Worm (Caenorhabditis elegans) whole organism, L1 larva: ENCODE measurements around the gene irld-47.

Experiments used
- egl-27 ChIP-seq, 2 experiments: fragments of 150-350 bp in 1 of 2; sonication (generic microtip); optimal IDR thresholded peaks; 3 replicates each; lab custom pipeline; 2017 to 2018; ENCODE audit warnings: missing biosample characterization in 2 of 2, missing genetic modification characterization in 2 of 2, missing genetic modification reagents in 2 of 2
- elt-3 ChIP-seq, 6 experiments: fragments of 150-350 bp in 1 of 6; sonication (generic microtip); optimal IDR thresholded peaks; 2 replicates each; lab custom pipeline; 2017 to 2018; ENCODE audit warnings: missing biosample characterization in 6 of 6, missing genetic modification characterization in 6 of 6, inconsistent platforms in 1 of 6
- nhr-90 ChIP-seq: sonication (generic microtip); optimal IDR thresholded peaks from 2 replicates; lab custom pipeline; 2016; ENCODE audit warnings: mild to moderate bottlenecking, missing genetic modification characterization, missing compliant biosample characterization; ENCODE audit not compliant: poor library complexity
- zag-1 ChIP-seq: fragments of 150-350 bp; optimal IDR thresholded peaks from 2 replicates; lab custom pipeline; 2014; ENCODE audit warnings: missing biosample characterization, missing genetic modification characterization

- TF ChIP-seq nhr-90 (tag; lab: Kevin White, UChicago): no peak
- TF ChIP-seq zag-1 (tag; lab: Kevin White, UChicago): no peak
- no peak for TF ChIP-seq elt-3 (tag; optimal IDR thresholded peaks at IDR 0.05; lab: Kevin White, UChicago)
- no peak for TF ChIP-seq egl-27 (tag; optimal IDR thresholded peaks at IDR 0.05; lab: Kevin White, UChicago)
Observed at ce11 chrII:7850575-7850974, 28.2 kb upstream of the irld-47 start.
